Fruit fly (Drosophila melanogaster) whole organism, wandering third instar larva: Measurements from ENCODE around the gene tj.

Experiments
- Abd-B ChIP-seq: fragments of >200 bp; optimal IDR thresholded peaks from 2 replicates; lab custom pipeline; 2017; ENCODE audit warnings: missing biosample characterization, missing genetic modification characterization
- CG32264 ChIP-seq: fragments of 200-800 bp; sonication (Bioruptor generic); optimal IDR thresholded peaks from 2 replicates; lab custom pipeline; 2016; ENCODE audit warnings: missing biosample characterization, missing genetic modification characterization
- CG9705 ChIP-seq: fragments of 200-800 bp; sonication (Bioruptor generic); optimal IDR thresholded peaks from 2 replicates; lab custom pipeline; 2018; ENCODE audit warnings: missing biosample characterization, mild to moderate bottlenecking, missing genetic modification characterization
- CrebA ChIP-seq: fragments of 200-800 bp; sonication (Bioruptor generic); optimal IDR thresholded peaks from 2 replicates; lab custom pipeline; 2016; ENCODE audit warnings: missing biosample characterization, mild to moderate bottlenecking, missing genetic modification characterization, borderline replicate concordance
- Dfd ChIP-seq: fragments of >200 bp; optimal IDR thresholded peaks from 2 replicates; lab custom pipeline; 2017; ENCODE audit warnings: missing biosample characterization, missing genetic modification characterization
- Dif ChIP-seq: fragments of 200-275, 200-300 bp; sonication (Bioruptor generic); optimal IDR thresholded peaks from 2 replicates; lab custom pipeline; 2018; ENCODE audit warnings: missing biosample characterization, missing genetic modification characterization; ENCODE audit not compliant: partially characterized antibody
- GATAd ChIP-seq: sonication (Bioruptor generic); optimal IDR thresholded peaks from 2 replicates; lab custom pipeline; 2016; ENCODE audit warnings: missing biosample characterization, missing genetic modification characterization
- HLH106 ChIP-seq: fragments of 200-800 bp; optimal IDR thresholded peaks from 3 replicates; lab custom pipeline; 2019; ENCODE audit warnings: missing biosample characterization, mild to moderate bottlenecking, missing genetic modification characterization, moderate library complexity
- Jra ChIP-seq: sonication (Bioruptor generic); optimal IDR thresholded peaks from 2 replicates; lab custom pipeline; 2016; ENCODE audit warnings: missing biosample characterization, missing genetic modification characterization
- Mio ChIP-seq: sonication (Bioruptor generic); optimal IDR thresholded peaks from 2 replicates; lab custom pipeline; 2016; ENCODE audit warnings: missing biosample characterization, missing genetic modification characterization
- Myc ChIP-seq: fragments of >200 bp; optimal IDR thresholded peaks from 2 replicates; lab custom pipeline; 2017
- OdsH ChIP-seq: fragments of 200-800 bp; sonication (Bioruptor generic); optimal IDR thresholded peaks from 2 replicates; lab custom pipeline; 2016; ENCODE audit warnings: missing biosample characterization, mild to moderate bottlenecking, missing genetic modification characterization
- Rel ChIP-seq, 2 experiments: fragments of 200-800 bp; sonication (Bioruptor generic) in 1 of 2; optimal IDR thresholded peaks; 2 replicates in 1 of 2; 3 replicates in 1 of 2; lab custom pipeline; 2016 to 2019; ENCODE audit warnings: mild to moderate bottlenecking in 2 of 2, missing biosample characterization in 2 of 2, missing genetic modification characterization in 2 of 2, moderate library complexity in 1 of 2
- Sp1 ChIP-seq: fragments of 200-800 bp; sonication (Bioruptor generic); optimal IDR thresholded peaks from 3 replicates; lab custom pipeline; 2019; ENCODE audit warnings: missing biosample characterization, mild to moderate bottlenecking, missing genetic modification characterization, moderate library complexity
- br ChIP-seq: fragments of 200-800 bp; sonication (Bioruptor generic); optimal IDR thresholded peaks from 2 replicates; lab custom pipeline; 2016; ENCODE audit warnings: missing biosample characterization, missing genetic modification characterization
- brk ChIP-seq: fragments of 200-800 bp; sonication (Bioruptor generic); optimal IDR thresholded peaks from 2 replicates; lab custom pipeline; 2016; ENCODE audit warnings: missing biosample characterization, mild to moderate bottlenecking, missing genetic modification characterization
- dl ChIP-seq, 2 experiments: fragments of 175-275, 200-275 bp in 1 of 2; fragments of 200-275 bp in 1 of 2; sonication (Bioruptor generic); optimal IDR thresholded peaks; lab custom pipeline; 2018; ENCODE audit warnings: mild to moderate bottlenecking in 2 of 2, missing biosample characterization in 2 of 2, missing genetic modification characterization in 2 of 2, moderate library complexity in 2 of 2; ENCODE audit not compliant: partially characterized antibody in 2 of 2, insufficient read depth in 1 of 2
- dmrt93B ChIP-seq: fragments of 200-800 bp; sonication (Bioruptor generic); optimal IDR thresholded peaks from 2 replicates; lab custom pipeline; 2018; ENCODE audit warnings: missing biosample characterization, mild to moderate bottlenecking, missing genetic modification characterization
- dsf ChIP-seq: sonication (Bioruptor generic); optimal IDR thresholded peaks from 2 replicates; lab custom pipeline; 2016; ENCODE audit warnings: missing biosample characterization, missing genetic modification characterization, borderline replicate concordance
- fru ChIP-seq: fragments of 200-800 bp; sonication (Bioruptor generic); optimal IDR thresholded peaks from 3 replicates; lab custom pipeline; 2016; ENCODE audit warnings: missing biosample characterization, mild to moderate bottlenecking, missing genetic modification characterization
- h ChIP-seq: fragments of 200-800 bp; sonication (Bioruptor generic); optimal IDR thresholded peaks from 3 replicates; lab custom pipeline; 2016; ENCODE audit warnings: missing biosample characterization, mild to moderate bottlenecking, missing genetic modification characterization
- jim ChIP-seq: fragments of 175-275, 200-325 bp; sonication (Bioruptor generic); optimal IDR thresholded peaks from 2 replicates; lab custom pipeline; 2016; ENCODE audit warnings: missing biosample characterization, mild to moderate bottlenecking, missing genetic modification characterization
- lola ChIP-seq: fragments of >200 bp; optimal IDR thresholded peaks from 2 replicates; lab custom pipeline; 2017; ENCODE audit warnings: missing biosample characterization, missing genetic modification characterization
- pan ChIP-seq: fragments of >200 bp; optimal IDR thresholded peaks from 2 replicates; lab custom pipeline; 2017
- psq ChIP-seq: fragments of 200-800 bp; sonication (Bioruptor generic); optimal IDR thresholded peaks from 3 replicates; lab custom pipeline; 2017; ENCODE audit warnings: missing biosample characterization, mild to moderate bottlenecking, missing genetic modification characterization, moderate library complexity
- rgr ChIP-seq: fragments of 200-800 bp; sonication (Bioruptor generic); optimal IDR thresholded peaks from 3 replicates; lab custom pipeline; 2016; ENCODE audit warnings: missing biosample characterization, mild to moderate bottlenecking, missing genetic modification characterization
- sv ChIP-seq: fragments of 200-800 bp; sonication (Bioruptor generic); optimal IDR thresholded peaks from 3 replicates; lab custom pipeline; 2016; ENCODE audit warnings: missing biosample characterization, missing genetic modification characterization
- usp ChIP-seq: fragments of >200 bp; optimal IDR thresholded peaks from 2 replicates; lab custom pipeline; 2017; ENCODE audit warnings: missing biosample characterization, missing genetic modification characterization
- woc ChIP-seq: sonication (Bioruptor generic); optimal IDR thresholded peaks from 2 replicates; lab custom pipeline; 2016; ENCODE audit warnings: missing biosample characterization, mild to moderate bottlenecking, missing genetic modification characterization

The tj gene

dm6 chr2L:19472256-19472655 lies 8.2 kb downstream of the tj start:
- TF ChIP-seq Sp1 (no peak), rgr (GFP tag; lab: Kevin White, UChicago) (no peak), Rel (GFP tag; optimal IDR thresholded peaks at IDR 0.05; lab: Kevin White, UChicago) (no peak), Rel (tag; optimal IDR thresholded peaks at IDR 0.05; lab: Kevin White, UChicago) (no peak), OdsH (GFP tag; lab: Kevin White, UChicago) (no peak), Mio (GFP tag; lab: Kevin White, UChicago) (no peak), psq (GFP tag; lab: Kevin White, UChicago) (no peak)
- TF ChIP-seq, all 38 proteins: peak for 0

- no peak for TF ChIP-seq br (GFP tag; lab: Kevin White, UChicago)
- TF ChIP-seq psq (GFP tag; lab: Kevin White, UChicago) = no peak
- TF ChIP-seq GATAd (GFP tag; lab: Kevin White, UChicago) = no peak
- no peak for TF ChIP-seq lola
- TF ChIP-seq Dif (GFP tag; lab: Kevin White, UChicago) = no peak
- TF ChIP-seq HLH106 (tag; lab: Kevin White, UChicago) = no peak
- no peak for TF ChIP-seq dl (GFP tag; optimal IDR thresholded peaks at IDR 0.05; lab: Kevin White, UChicago; ENCODE audit: insufficient read depth in 1 of 2, partially characterized antibody in 2 of 2)
- no peak for TF ChIP-seq brk
- TF ChIP-seq pan = no peak
- TF ChIP-seq Jra = no peak
- TF ChIP-seq sv = no peak
- no peak for TF ChIP-seq CG9705 (GFP tag; lab: Kevin White, UChicago)
- no peak for TF ChIP-seq fru
- TF ChIP-seq Myc (lab: Kevin White, UChicago) = no peak
- no peak for TF ChIP-seq CG32264 (GFP tag; lab: Kevin White, UChicago)
- no peak for TF ChIP-seq woc
- TF ChIP-seq dmrt93B (GFP tag; lab: Kevin White, UChicago) = no peak
- no peak for TF ChIP-seq OdsH (GFP tag; lab: Kevin White, UChicago)
- TF ChIP-seq rgr (GFP tag; lab: Kevin White, UChicago) = no peak
- TF ChIP-seq Abd-B (GFP tag; lab: Kevin White, UChicago) = no peak
Measured at dm6 chr2L:19473397-19474009, 9.4 kb downstream of the tj start.

dm6 chr2L:19479249-19479984 lies 15.3 kb downstream of the tj start:
- no peak for TF ChIP-seq Jra
- no peak for TF ChIP-seq OdsH (GFP tag; lab: Kevin White, UChicago)
- no peak for TF ChIP-seq dsf (GFP tag; lab: Kevin White, UChicago)
- TF ChIP-seq CrebA (GFP tag; lab: Kevin White, UChicago) = no peak
- no peak for TF ChIP-seq sv
- TF ChIP-seq dmrt93B (GFP tag; lab: Kevin White, UChicago) = no peak
- no peak for TF ChIP-seq usp (GFP tag; lab: Kevin White, UChicago)
- TF ChIP-seq brk = no peak
- TF ChIP-seq Dif (GFP tag; lab: Kevin White, UChicago) = no peak
- no peak for TF ChIP-seq psq (GFP tag; lab: Kevin White, UChicago)
- no peak for TF ChIP-seq br (GFP tag; lab: Kevin White, UChicago)
- no peak for TF ChIP-seq h
- no peak for TF ChIP-seq Rel (GFP tag; optimal IDR thresholded peaks at IDR 0.05; lab: Kevin White, UChicago)
- no peak for TF ChIP-seq Rel (tag; optimal IDR thresholded peaks at IDR 0.05; lab: Kevin White, UChicago)
- TF ChIP-seq Myc (lab: Kevin White, UChicago) = no peak
- no peak for TF ChIP-seq GATAd (GFP tag; lab: Kevin White, UChicago)
- no peak for TF ChIP-seq lola

DNA sequence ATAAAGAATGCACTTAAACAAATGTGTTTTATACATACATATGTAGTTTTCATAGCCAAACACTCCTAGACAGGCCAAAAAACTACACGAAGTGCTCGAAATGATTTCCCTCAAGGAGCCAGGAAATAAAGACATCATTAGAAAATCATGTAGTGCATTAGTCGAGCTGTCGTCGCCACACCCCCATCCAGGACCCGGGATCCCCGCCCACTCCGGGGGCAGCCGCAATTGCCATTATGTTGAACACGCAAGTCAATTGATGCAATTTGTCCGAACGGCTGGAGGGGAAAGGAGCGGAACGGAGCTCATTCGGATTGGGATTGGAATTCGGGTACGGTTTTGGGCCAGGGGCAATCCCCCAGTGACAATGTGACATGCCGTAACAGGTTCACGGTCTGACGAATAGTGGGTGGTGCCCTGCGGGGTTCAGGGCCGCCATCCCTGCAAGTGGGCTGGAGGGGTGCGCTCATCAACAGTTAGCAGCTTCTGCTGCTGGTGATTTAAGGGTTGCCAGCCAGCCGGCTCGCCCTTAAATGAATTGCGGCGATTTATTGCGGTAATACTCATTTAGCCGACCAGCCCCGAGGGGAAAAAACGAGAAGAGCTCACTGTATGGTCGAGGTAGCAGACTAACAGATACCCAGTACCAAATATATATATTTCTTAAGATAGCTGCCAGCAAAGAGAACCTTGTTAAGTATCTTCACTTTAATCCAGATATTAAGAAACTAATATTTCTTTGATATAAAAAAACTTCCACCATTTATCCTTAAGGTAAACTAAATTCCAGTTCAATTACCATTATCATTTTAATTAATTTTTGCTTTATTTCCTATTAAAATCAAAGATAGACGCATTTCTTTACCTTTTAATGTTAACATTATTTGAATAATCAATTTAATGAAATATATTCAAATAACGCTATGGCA lies 16.6 kb downstream of the tj start:
- peak; percentile 95 for TF ChIP-seq Dfd (GFP tag; lab: Kevin White, UChicago)
- no peak for TF ChIP-seq jim (GFP tag; lab: Kevin White, UChicago)
- TF ChIP-seq, all 38 proteins: peak for 1
